Fruit fly (Drosophila melanogaster) whole organism, adult: ENCODE measurements around the gene robl37BC.

Experiments used
- CG11617 ChIP-seq: fragments of 200-800 bp; sonication (Bioruptor generic); optimal IDR thresholded peaks from 2 replicates; lab custom pipeline; 2017; ENCODE audit warnings: mild to moderate bottlenecking, missing biosample characterization, missing genetic modification reagents, missing genetic modification characterization
- CG12768 ChIP-seq: fragments of 200-800 bp; sonication (Bioruptor generic); optimal IDR thresholded peaks from 2 replicates; lab custom pipeline; 2017; ENCODE audit warnings: missing biosample characterization, missing genetic modification characterization, mild to moderate bottlenecking, moderate library complexity, missing genetic modification reagents
- CG14711 ChIP-seq: fragments of 200-800 bp; sonication (Bioruptor generic); optimal IDR thresholded peaks from 2 replicates; lab custom pipeline; 2018; ENCODE audit warnings: missing biosample characterization, mild to moderate bottlenecking, missing genetic modification characterization, moderate library complexity
- CG1620 ChIP-seq: fragments of 200-800 bp; sonication (Bioruptor generic); optimal IDR thresholded peaks from 2 replicates; lab custom pipeline; 2016; ENCODE audit warnings: missing biosample characterization, missing genetic modification characterization
- CG33017 ChIP-seq: fragments of 200-800 bp; sonication (Bioruptor generic); optimal IDR thresholded peaks from 2 replicates; lab custom pipeline; 2018; ENCODE audit warnings: missing biosample characterization, mild to moderate bottlenecking, missing genetic modification characterization, moderate library complexity
- CG5204 ChIP-seq: fragments of 200-800 bp; sonication (Bioruptor generic); optimal IDR thresholded peaks from 2 replicates; lab custom pipeline; 2016; ENCODE audit warnings: missing biosample characterization, missing genetic modification characterization
- CG7045 ChIP-seq: fragments of 200-800 bp; sonication (Bioruptor generic); optimal IDR thresholded peaks from 2 replicates; lab custom pipeline; 2017; ENCODE audit warnings: missing biosample characterization, mild to moderate bottlenecking, missing genetic modification characterization
- CG7101 ChIP-seq: fragments of 200-800 bp; sonication (Bioruptor generic); optimal IDR thresholded peaks from 2 replicates; lab custom pipeline; 2018; ENCODE audit warnings: missing biosample characterization, mild to moderate bottlenecking, missing genetic modification characterization, moderate library complexity
- Clk ChIP-seq: fragments of 200-800 bp; sonication (Bioruptor generic); optimal IDR thresholded peaks from 2 replicates; lab custom pipeline; 2017; ENCODE audit warnings: missing biosample characterization, missing genetic modification characterization
- Crg-1 ChIP-seq: fragments of 200-800 bp; sonication (Bioruptor generic); optimal IDR thresholded peaks from 2 replicates; lab custom pipeline; 2016; ENCODE audit warnings: missing biosample characterization, missing genetic modification characterization
- Hr96 ChIP-seq: fragments of 200-800 bp; sonication (Bioruptor generic); optimal IDR thresholded peaks from 2 replicates; lab custom pipeline; 2016; ENCODE audit warnings: missing biosample characterization, missing genetic modification characterization
- Mnt ChIP-seq: fragments of 200-800 bp; sonication (Bioruptor generic); optimal IDR thresholded peaks from 2 replicates; lab custom pipeline; 2016; ENCODE audit warnings: missing biosample characterization, mild to moderate bottlenecking, missing genetic modification characterization
- bab1 ChIP-seq: fragments of 200-800 bp; sonication (Bioruptor generic); optimal IDR thresholded peaks from 3 replicates; lab custom pipeline; 2019; ENCODE audit warnings: missing biosample characterization, mild to moderate bottlenecking, missing genetic modification characterization, moderate library complexity
- cic ChIP-seq: fragments of 200-800 bp; sonication (Bioruptor generic); optimal IDR thresholded peaks from 2 replicates; lab custom pipeline; 2017; ENCODE audit warnings: missing biosample characterization, mild to moderate bottlenecking, missing genetic modification characterization, moderate library complexity
- cnc ChIP-seq, 2 experiments: fragments of >200 bp; optimal IDR thresholded peaks; 2 replicates each; lab custom pipeline; 2017
- kay ChIP-seq: fragments of 200-800 bp; sonication (Bioruptor generic); peaks from one replicate; lab custom pipeline; 2016; ENCODE audit warnings: missing biosample characterization, missing genetic modification characterization, borderline replicate concordance
- ovo ChIP-seq: fragments of 200-800 bp; sonication (Bioruptor generic); optimal IDR thresholded peaks from 2 replicates; lab custom pipeline; 2016; ENCODE audit warnings: missing biosample characterization, missing genetic modification characterization
- pad ChIP-seq: fragments of 200-800 bp; sonication (Bioruptor generic); optimal IDR thresholded peaks from 3 replicates; lab custom pipeline; 2017; ENCODE audit warnings: missing biosample characterization, missing genetic modification characterization, mild to moderate bottlenecking, moderate library complexity, missing genetic modification reagents
- tj ChIP-seq: fragments of 200-800 bp; sonication (Bioruptor generic); optimal IDR thresholded peaks from 3 replicates; lab custom pipeline; 2017; ENCODE audit warnings: missing biosample characterization, mild to moderate bottlenecking, missing genetic modification characterization, moderate library complexity
- toe ChIP-seq: fragments of 200-800 bp; sonication (Bioruptor generic); optimal IDR thresholded peaks from 2 replicates; lab custom pipeline; 2016; ENCODE audit warnings: missing biosample characterization, missing genetic modification characterization

The robl37BC gene

DNA sequence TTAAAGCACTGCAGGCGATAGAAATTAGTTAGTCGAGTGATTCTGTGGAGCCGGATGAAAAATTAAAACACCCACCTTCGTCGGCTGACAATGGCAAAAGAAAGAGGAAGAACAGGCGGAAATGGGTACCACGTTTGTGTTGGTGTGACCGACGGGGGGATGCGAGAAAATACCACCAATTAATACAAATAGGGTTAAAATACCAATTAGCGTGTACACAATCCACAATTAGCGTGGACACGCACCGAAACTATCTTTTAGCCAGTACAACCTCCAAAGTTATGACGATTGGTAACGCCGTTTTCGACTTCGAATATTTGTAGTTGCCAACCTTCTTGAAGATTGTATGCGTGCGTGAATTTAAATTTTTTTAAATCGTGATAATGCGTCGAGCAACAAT lies 1.5 kb upstream of the robl37BC start, which contains the start of gene RpL30:
Gene RpL30 (minus strand): TSS at position 177 of the 400 bp plus-strand sequence.
- no peak for TF ChIP-seq cnc (optimal IDR thresholded peaks at IDR 0.05; lab: Kevin White, UChicago)
- peak; percentile 97 for TF ChIP-seq Mnt (GFP tag; lab: Kevin White, UChicago)
- TF ChIP-seq CG1620 (GFP tag; lab: Kevin White, UChicago), result peak; percentile 85
- peak; percentile 94 for TF ChIP-seq bab1 (GFP tag; lab: Kevin White, UChicago)
- TF ChIP-seq cic, result peak; percentile 85
- TF ChIP-seq tj (GFP tag; lab: Kevin White, UChicago), result peak; percentile 75
- peak; percentile 88 for TF ChIP-seq CG33017 (tag; lab: Kevin White, UChicago)
- TF ChIP-seq toe (GFP tag; lab: Kevin White, UChicago), result peak; percentile 59
- TF ChIP-seq pad (GFP tag; lab: Kevin White, UChicago), result peak; percentile 79
- peak; percentile 90 for TF ChIP-seq Hr96
- TF ChIP-seq ovo, result peak; percentile 85
- TF ChIP-seq CG11617 (GFP tag; lab: Kevin White, UChicago), result peak; percentile 91
- peak; percentile 88 for TF ChIP-seq Clk (GFP tag; lab: Kevin White, UChicago)
- TF ChIP-seq CG7101 (tag; lab: Kevin White, UChicago), result peak; percentile 94
- TF ChIP-seq CG12768, result peak; percentile 85
- no peak for TF ChIP-seq kay (GFP tag; lab: Kevin White, UChicago)
- peak; percentile 80 for TF ChIP-seq CG14711 (tag; lab: Kevin White, UChicago)
- peak; percentile 78 for TF ChIP-seq CG7045
- peak; percentile 94 for TF ChIP-seq Crg-1 (GFP tag; lab: Kevin White, UChicago)
- peak; percentile 57 for TF ChIP-seq CG5204 (GFP tag; lab: Kevin White, UChicago)

DNA sequence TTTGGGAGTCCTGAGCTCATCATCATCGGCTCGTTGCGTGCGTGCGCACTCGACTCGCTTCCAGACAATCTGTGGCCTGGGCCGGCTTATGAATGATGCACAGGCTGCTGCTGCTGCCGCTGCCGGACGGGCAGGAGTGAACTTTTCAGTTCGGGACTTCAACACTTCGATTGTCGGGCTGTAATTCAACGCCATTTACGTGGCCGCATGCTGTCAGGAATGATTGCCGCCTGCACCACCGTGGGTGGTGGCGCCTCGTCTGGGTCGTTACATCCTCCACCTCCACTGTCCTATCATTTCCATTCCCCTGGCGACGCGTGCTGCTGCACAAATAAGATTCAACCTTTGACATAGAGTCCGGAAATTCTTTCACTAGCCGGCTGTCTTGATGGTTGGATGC lies 629 bp upstream of the robl37BC start:
- no peak for TF ChIP-seq CG11617 (GFP tag; lab: Kevin White, UChicago)
- TF ChIP-seq CG7045, result no peak
- no peak for TF ChIP-seq CG14711 (tag; lab: Kevin White, UChicago)
- TF ChIP-seq bab1 (GFP tag; lab: Kevin White, UChicago), result no peak
- TF ChIP-seq cnc (optimal IDR thresholded peaks at IDR 0.05; lab: Kevin White, UChicago), result no peak
- TF ChIP-seq toe (GFP tag; lab: Kevin White, UChicago), result no peak

DNA sequence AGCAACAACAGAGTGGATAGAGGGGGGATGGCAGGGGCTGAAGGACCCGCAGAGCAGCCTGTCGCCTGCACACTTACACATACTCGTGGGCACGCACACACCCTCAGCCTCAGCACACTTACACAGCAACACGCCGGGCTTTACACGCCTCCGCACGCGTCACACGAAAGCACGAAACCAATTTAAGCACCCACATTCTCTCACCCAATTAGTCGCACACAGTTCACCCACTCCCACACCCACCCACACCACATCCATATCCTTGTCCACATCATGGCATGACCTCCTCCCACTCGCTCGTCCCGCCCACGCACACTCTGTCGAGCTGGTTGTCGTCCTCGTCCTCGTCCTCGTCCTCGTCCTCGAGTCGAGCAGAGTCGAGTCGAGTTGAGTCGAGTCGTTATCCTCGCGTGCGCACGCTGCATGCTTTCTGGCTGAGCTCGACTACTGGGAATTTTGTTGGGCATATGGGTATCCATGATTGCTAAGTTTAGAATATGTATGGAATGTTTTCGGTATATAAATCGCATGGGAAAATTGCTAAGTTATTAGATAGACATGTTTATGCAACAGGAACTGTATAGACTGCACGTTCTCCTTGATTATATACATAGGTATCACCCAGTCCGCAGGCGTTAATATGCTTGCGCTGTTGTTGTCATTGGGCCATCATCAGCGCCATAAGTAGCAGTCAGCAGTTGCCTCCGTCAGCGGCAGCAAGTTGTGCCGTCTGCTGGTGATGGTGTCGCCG lies 1.4 kb downstream of the robl37BC start:
- TF ChIP-seq CG1620 (GFP tag; lab: Kevin White, UChicago), result no peak
- no peak for TF ChIP-seq Mnt (GFP tag; lab: Kevin White, UChicago)
- TF ChIP-seq CG11617 (GFP tag; lab: Kevin White, UChicago), result no peak
- peak; percentile 14 for TF ChIP-seq CG7101 (tag; lab: Kevin White, UChicago)
- TF ChIP-seq CG33017 (tag; lab: Kevin White, UChicago), result peak; percentile 56

DNA sequence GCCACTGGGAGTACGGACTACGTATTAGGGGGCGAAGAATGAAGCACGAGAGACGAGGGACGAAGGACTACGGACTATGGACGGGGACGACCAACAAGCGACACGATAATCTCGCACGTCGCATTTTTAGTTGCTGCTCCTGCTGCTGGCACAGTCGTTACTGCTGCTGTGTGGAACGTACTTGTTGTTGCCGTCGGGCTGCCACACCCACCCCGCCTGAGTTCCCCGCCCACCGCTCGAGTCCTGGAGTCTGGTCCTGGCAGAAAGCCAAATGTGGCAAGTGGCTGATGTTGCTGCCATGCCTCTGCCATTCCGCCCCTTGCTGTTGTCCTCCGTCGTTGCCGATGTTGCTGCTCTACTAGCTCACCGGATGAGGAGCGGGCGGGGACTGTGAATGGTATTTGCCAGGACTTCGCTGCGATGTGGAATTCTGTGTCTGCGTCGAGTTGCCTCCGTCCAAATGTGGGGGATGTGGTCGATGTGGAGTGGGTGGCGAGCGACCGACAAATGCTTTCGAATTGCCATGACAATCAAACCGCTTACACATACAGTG lies 2.2 kb downstream of the robl37BC start:
- TF ChIP-seq Crg-1 (GFP tag; lab: Kevin White, UChicago), result no peak

DNA sequence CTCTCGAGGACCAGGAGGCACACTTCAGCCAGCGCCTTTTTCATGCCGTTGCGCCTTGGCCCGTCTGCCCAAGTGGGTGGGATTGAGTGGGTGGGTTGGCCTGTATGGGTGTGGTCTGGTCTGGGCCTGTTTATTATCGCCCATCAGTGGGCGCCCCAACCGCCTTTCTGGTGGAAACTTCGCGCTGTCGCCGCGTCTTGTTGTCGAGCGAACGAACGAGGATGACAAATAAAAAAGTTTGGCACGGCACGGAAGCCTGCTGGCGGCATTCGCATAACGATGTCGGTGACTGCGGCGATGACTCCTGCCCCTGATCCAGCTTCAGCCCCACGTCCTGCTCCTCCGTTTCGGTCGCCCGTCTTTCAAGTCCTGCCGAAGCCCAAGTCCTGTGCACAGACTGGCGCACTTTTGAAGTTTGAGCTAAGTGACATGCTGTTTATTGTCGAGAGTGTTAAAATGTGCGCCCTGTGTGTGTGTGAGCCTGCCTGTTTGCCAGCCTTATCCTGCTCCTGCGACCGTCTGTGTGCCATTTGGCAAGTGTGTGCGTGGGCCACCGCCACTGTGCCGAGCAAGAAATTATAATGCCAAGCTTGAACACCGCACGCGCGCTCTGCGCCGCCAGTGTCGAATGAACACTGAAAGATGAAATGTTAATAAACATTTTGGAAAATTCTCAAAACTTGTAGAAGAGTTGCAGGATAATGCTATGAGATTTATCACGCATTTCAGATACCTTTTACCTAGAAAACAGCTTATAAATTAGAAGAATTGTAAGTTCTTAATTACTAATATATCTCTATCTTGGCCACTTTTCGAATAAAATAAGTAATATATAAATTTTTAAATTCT lies 3.6 kb downstream of the robl37BC start:
- TF ChIP-seq Mnt (GFP tag; lab: Kevin White, UChicago) (no peak), bab1 (GFP tag; lab: Kevin White, UChicago) (no peak), tj (GFP tag; lab: Kevin White, UChicago) (no peak), CG12768 (peak; percentile 68), CG7045 (peak; percentile 64), CG5204 (GFP tag; lab: Kevin White, UChicago) (peak; percentile 67), cic (no peak), toe (GFP tag; lab: Kevin White, UChicago) (peak; percentile 41), Clk (GFP tag; lab: Kevin White, UChicago) (peak; percentile 36), CG33017 (tag; lab: Kevin White, UChicago) (peak; percentile 56), CG14711 (tag; lab: Kevin White, UChicago) (no peak), CG7101 (tag; lab: Kevin White, UChicago) (peak; percentile 28), CG11617 (GFP tag; lab: Kevin White, UChicago) (peak; percentile 30)

DNA sequence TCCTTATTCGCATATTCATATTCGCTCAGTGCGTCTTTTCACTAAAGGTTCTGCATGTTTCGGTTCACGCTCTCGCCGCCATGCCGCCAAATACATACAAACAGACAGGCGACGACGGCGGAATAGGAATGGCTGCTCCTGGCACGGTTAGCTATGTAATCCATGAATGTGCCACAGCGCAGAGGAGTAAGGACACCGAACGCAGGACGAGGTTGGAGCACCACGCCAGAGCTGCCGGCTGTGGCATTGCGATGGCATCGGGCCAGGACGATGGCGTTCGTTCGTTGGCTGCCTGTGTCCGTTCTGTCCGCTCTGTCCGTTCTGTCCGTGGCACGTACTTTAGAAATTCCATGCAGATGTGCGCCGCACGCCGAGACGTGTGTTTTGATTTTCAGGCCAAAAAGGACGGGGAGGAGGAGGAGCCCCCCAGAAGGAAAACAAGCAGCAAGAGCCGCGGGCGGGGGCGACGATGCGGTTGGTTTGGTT lies 4.3 kb downstream of the robl37BC start:
- TF ChIP-seq CG11617 (GFP tag; lab: Kevin White, UChicago), result no peak
- no peak for TF ChIP-seq CG14711 (tag; lab: Kevin White, UChicago)
- no peak for TF ChIP-seq Clk (GFP tag; lab: Kevin White, UChicago)
- TF ChIP-seq Crg-1 (GFP tag; lab: Kevin White, UChicago), result no peak
